Fruit fly (Drosophila melanogaster): ENCODE measurements around the gene CG14422.

- no peak for TF ChIP-seq psq (optimal IDR thresholded peaks at IDR 0.05)
- no peak for TF ChIP-seq pan (optimal IDR thresholded peaks at IDR 0.05)
- TF ChIP-seq EcR (GFP tag; optimal IDR thresholded peaks at IDR 0.05): no peak
- no peak for TF ChIP-seq Dll (optimal IDR thresholded peaks at IDR 0.05)
- no peak for TF ChIP-seq CG8478 (optimal IDR thresholded peaks at IDR 0.05)
Measured at dm6 chrX:2945103-2945502, 1.9 kb downstream of the CG14422 start, which contains the start of gene CG14423.

All from whole organism.